Worm (Caenorhabditis elegans) whole organism, L4/young adult: ENCODE measurements around the gene T28D6.6.

Source experiments
- W03F9.2 ChIP-seq: fragments of 150-350 bp; optimal IDR thresholded peaks from 2 replicates; lab custom pipeline; 2014; ENCODE audit warnings: missing biosample characterization, missing genetic modification characterization
- dao-5 ChIP-seq: sonication (generic microtip); optimal IDR thresholded peaks from 2 replicates; lab custom pipeline; 2016; ENCODE audit warnings: missing genotype, missing genetic modification characterization, moderate library complexity, missing compliant biosample characterization
- him-1 ChIP-seq: sonication (generic microtip); optimal IDR thresholded peaks from 2 replicates; lab custom pipeline; 2016; ENCODE audit warnings: missing genotype, missing genetic modification reagents, missing genetic modification characterization, missing compliant biosample characterization

DNA sequence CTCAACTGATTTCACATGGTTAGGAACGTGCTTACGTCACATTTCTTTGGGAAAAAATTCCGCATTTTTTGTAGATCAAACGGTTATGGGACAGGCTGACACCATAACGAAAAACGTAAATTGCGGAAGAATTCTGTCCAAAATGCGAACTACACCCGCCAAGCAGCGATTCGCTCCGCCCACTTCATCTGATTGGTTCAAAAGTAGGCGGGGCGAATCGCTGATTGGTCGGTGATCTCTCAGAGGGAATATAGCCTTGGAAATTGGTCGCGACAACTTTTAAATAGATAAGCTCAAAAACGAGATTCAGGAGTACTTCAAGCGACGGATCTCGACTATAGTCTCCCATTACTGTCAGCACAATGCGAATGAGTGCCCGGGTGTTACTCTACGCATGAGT, 5.3 kb downstream of the T28D6.6 start:
- no peak for TF ChIP-seq dao-5 (tag; lab: Kevin White, UChicago)
- TF ChIP-seq him-1 (tag; lab: Kevin White, UChicago), result no peak
- TF ChIP-seq W03F9.2 (tag; lab: Kevin White, UChicago), result no peak
